Worm (Caenorhabditis elegans) whole organism, young adult: ENCODE data around the gene ZK822.10.
A peak's percentile ranks its signal among the peaks of the same experiment; 100 is the strongest.

Experiments
- C17E4.6 ChIP-seq: fragments of 200-800 bp; sonication (Bioruptor generic); IDR thresholded peaks from 2 replicates; pipeline ENCODE4 v1.3.6; 2022; ENCODE audit warnings: missing genetic modification reagents, missing genetic modification characterization, missing compliant biosample characterization
- D2030.7 ChIP-seq: fragments of 200-800 bp; sonication (Bioruptor generic); IDR thresholded peaks from 2 replicates; pipeline ENCODE4 v1.3.6; 2022; ENCODE audit warnings: missing genetic modification reagents, missing genetic modification characterization, missing compliant biosample characterization
- F10E7.11 ChIP-seq: sonication (generic microtip); optimal IDR thresholded peaks from 2 replicates; lab custom pipeline; 2017; ENCODE audit warnings: mild to moderate bottlenecking, missing genetic modification characterization, moderate library complexity, missing compliant biosample characterization
- F22D6.2 ChIP-seq: sonication (generic microtip); optimal IDR thresholded peaks from 2 replicates; lab custom pipeline; 2016; ENCODE audit warnings: mild to moderate bottlenecking, missing genetic modification characterization, missing compliant biosample characterization
- F23B12.7 ChIP-seq: sonication (generic microtip); optimal IDR thresholded peaks from 2 replicates; lab custom pipeline; 2017; ENCODE audit warnings: missing genetic modification characterization, mild to moderate bottlenecking, missing compliant biosample characterization, antibody characterized with exemption, moderate library complexity; ENCODE audit not compliant: insufficient read depth
- F33H1.4 ChIP-seq: fragments of 200-800 bp; sonication (Bioruptor generic); IDR thresholded peaks from 2 replicates; pipeline ENCODE4 v1.3.6; 2022; ENCODE audit warnings: missing genetic modification reagents, missing genetic modification characterization, missing compliant biosample characterization
- F39B2.1 ChIP-seq: fragments of 200-800 bp; sonication (Bioruptor generic); IDR thresholded peaks from 2 replicates; pipeline ENCODE4 v1.3.6; 2022; ENCODE audit warnings: missing genetic modification reagents, missing genetic modification characterization, missing compliant biosample characterization
- F49E8.2 ChIP-seq: sonication (generic microtip); optimal IDR thresholded peaks from 3 replicates; lab custom pipeline; 2017; ENCODE audit warnings: missing genetic modification characterization, mild to moderate bottlenecking, missing compliant biosample characterization, antibody characterized with exemption, moderate library complexity; ENCODE audit not compliant: insufficient read depth
- F57A8.1 ChIP-seq: fragments of 200-800 bp; sonication (Bioruptor generic); optimal IDR thresholded peaks from 2 replicates; lab custom pipeline; 2018; ENCODE audit warnings: mild to moderate bottlenecking, missing genetic modification characterization, moderate library complexity, missing compliant biosample characterization
- K12H6.12 ChIP-seq: fragments of 200-800 bp; sonication (Bioruptor generic); optimal IDR thresholded peaks from 2 replicates; lab custom pipeline; 2018; ENCODE audit warnings: mild to moderate bottlenecking, missing genetic modification characterization, missing compliant biosample characterization
- Y56A3A.18 ChIP-seq: fragments of 200-800 bp; sonication (Bioruptor generic); IDR thresholded peaks from 2 replicates; pipeline ENCODE4 v1.3.6; 2022; ENCODE audit warnings: missing genetic modification reagents, missing genetic modification characterization, missing compliant biosample characterization
- attf-6 ChIP-seq: fragments of 200-800 bp; sonication (Bioruptor generic); IDR thresholded peaks from 2 replicates; pipeline ENCODE4 v1.3.6; 2022; ENCODE audit warnings: missing genetic modification reagents, missing genetic modification characterization, missing compliant biosample characterization
- bed-2 ChIP-seq: fragments of 200-800 bp; sonication (Bioruptor generic); IDR thresholded peaks from 2 replicates; pipeline ENCODE4 v1.3.6; 2022; ENCODE audit warnings: missing genetic modification reagents, missing genetic modification characterization, missing compliant biosample characterization
- cebp-1 ChIP-seq, 2 experiments: fragments of 200-800 bp in 1 of 2; sonication (Bioruptor generic) in 1 of 2; sonication (generic microtip) in 1 of 2; IDR thresholded peaks in 1 of 2; optimal IDR thresholded peaks in 1 of 2; 2 replicates each; pipeline versions ENCODE4 v1.3.6 to Lab custom; 2017 to 2022; ENCODE audit warnings: missing compliant biosample characterization in 2 of 2, missing genetic modification characterization in 2 of 2, mild to moderate bottlenecking in 1 of 2, missing genetic modification reagents in 1 of 2, moderate library complexity in 1 of 2
- ceh-27 ChIP-seq: fragments of 200-800 bp; sonication (Bioruptor generic); optimal IDR thresholded peaks from 2 replicates; lab custom pipeline; 2018; ENCODE audit warnings: mild to moderate bottlenecking, missing genetic modification characterization, moderate library complexity, missing compliant biosample characterization
- ceh-91 ChIP-seq: fragments of 200-800 bp; sonication (Bioruptor generic); IDR thresholded peaks from 2 replicates; pipeline ENCODE4 v1.3.6; 2022; ENCODE audit warnings: missing genetic modification reagents, missing genetic modification characterization, missing compliant biosample characterization
- egrh-3 ChIP-seq: fragments of 200-800 bp; sonication (Bioruptor generic); IDR thresholded peaks from 2 replicates; pipeline ENCODE4 v1.3.6; 2022; ENCODE audit warnings: missing genetic modification reagents, missing genetic modification characterization, missing compliant biosample characterization
- fkh-3 ChIP-seq: sonication (generic microtip); optimal IDR thresholded peaks from 2 replicates; lab custom pipeline; 2016; ENCODE audit warnings: mild to moderate bottlenecking, missing genetic modification characterization, missing compliant biosample characterization
- him-1 ChIP-seq: sonication (generic microtip); optimal IDR thresholded peaks from 2 replicates; lab custom pipeline; 2016; ENCODE audit warnings: missing genotype, missing genetic modification reagents, missing genetic modification characterization, missing compliant biosample characterization
- hmg-1.2 ChIP-seq: fragments of 200-800 bp; sonication (Bioruptor generic); IDR thresholded peaks from 2 replicates; pipeline ENCODE4 v1.3.6; 2022; ENCODE audit warnings: missing genetic modification reagents, missing genetic modification characterization, missing compliant biosample characterization
- madf-10 ChIP-seq: sonication (generic microtip); optimal IDR thresholded peaks from 2 replicates; lab custom pipeline; 2016; ENCODE audit warnings: mild to moderate bottlenecking, missing genetic modification characterization, missing compliant biosample characterization
- mcd-1 ChIP-seq: fragments of 200-800 bp; sonication (Bioruptor generic); IDR thresholded peaks from 2 replicates; pipeline ENCODE4 v1.3.6; 2022; ENCODE audit warnings: missing genetic modification reagents, missing genetic modification characterization, missing compliant biosample characterization
- nhr-80 ChIP-seq: sonication (generic microtip); optimal IDR thresholded peaks from 2 replicates; lab custom pipeline; 2016; ENCODE audit warnings: missing genetic modification characterization, missing compliant biosample characterization
- rcor-1 ChIP-seq: fragments of 200-800 bp; sonication (Bioruptor generic); IDR thresholded peaks from 2 replicates; pipeline ENCODE4 v1.3.6; 2022; ENCODE audit warnings: missing genetic modification reagents, missing genetic modification characterization, missing compliant biosample characterization
- snpc-1.3 ChIP-seq: sonication (generic microtip); optimal IDR thresholded peaks from 2 replicates; lab custom pipeline; 2017; ENCODE audit warnings: missing genetic modification characterization, mild to moderate bottlenecking, missing compliant biosample characterization, antibody characterized with exemption, moderate library complexity, missing genotype, missing genetic modification reagents; ENCODE audit not compliant: insufficient read depth
- snpc-3.4 ChIP-seq: sonication (generic microtip); optimal IDR thresholded peaks from 2 replicates; lab custom pipeline; 2017; ENCODE audit warnings: missing genetic modification characterization, mild to moderate bottlenecking, missing compliant biosample characterization, antibody characterized with exemption, moderate library complexity, missing genotype, missing genetic modification reagents
- sptf-2 ChIP-seq: fragments of 200-800 bp; sonication (Bioruptor generic); optimal IDR thresholded peaks from 2 replicates; lab custom pipeline; 2018; ENCODE audit warnings: mild to moderate bottlenecking, missing genetic modification characterization, missing compliant biosample characterization
- unc-130 ChIP-seq: sonication (generic microtip); optimal IDR thresholded peaks from 2 replicates; lab custom pipeline; 2016; ENCODE audit warnings: missing genetic modification reagents, missing genetic modification characterization, missing compliant biosample characterization
- unc-62 ChIP-seq: fragments of 150-350 bp; optimal IDR thresholded peaks from 2 replicates; lab custom pipeline; 2014; ENCODE audit warnings: missing biosample characterization, missing genetic modification reagents, missing genetic modification characterization
- zfh-2 ChIP-seq: fragments of 200-800 bp; sonication (Bioruptor generic); conservative IDR thresholded peaks from 2 replicates; pipeline ENCODE4 v1.3.6; 2022; ENCODE audit warnings: missing genetic modification reagents, missing genetic modification characterization, missing compliant biosample characterization
- ztf-28 ChIP-seq: fragments of 200-800 bp; sonication (Bioruptor generic); IDR thresholded peaks from 2 replicates; pipeline ENCODE4 v1.3.6; 2022; ENCODE audit warnings: missing genetic modification reagents, missing genetic modification characterization, missing compliant biosample characterization
- ztf-3 ChIP-seq: fragments of 200-800 bp; sonication (Bioruptor generic); optimal IDR thresholded peaks from 2 replicates; lab custom pipeline; 2018; ENCODE audit warnings: mild to moderate bottlenecking, missing genetic modification characterization, missing compliant biosample characterization

ZK822.10 gene

ce11 chrIV:11916907-11917306, at the start of gene ZK822.10:
ZK822.10 (plus strand) TSS chrIV:11917137.
- peak; percentile 74 for TF ChIP-seq nhr-80
- TF ChIP-seq F49E8.2 (tag; lab: Kevin White, UChicago), result no peak
- TF ChIP-seq cebp-1 (GFP tag; IDR thresholded peaks at IDR 0.05; lab: Robert Waterston, UW), result no peak
- TF ChIP-seq cebp-1 (tag; optimal IDR thresholded peaks at IDR 0.05; lab: Kevin White, UChicago), result peak; percentile 6
- no peak for TF ChIP-seq attf-6 (GFP tag; lab: Robert Waterston, UW)
- TF ChIP-seq F39B2.1 (GFP tag; lab: Robert Waterston, UW), result no peak
- peak; percentile 48 for TF ChIP-seq unc-62 (GFP tag; lab: Kevin White, UChicago)

- TF ChIP-seq C17E4.6, result no peak
Observed at ce11 chrIV:11867652-11868232, 49.2 kb upstream of the ZK822.10 start.

ce11 chrIV:11868452-11868851, 48.5 kb upstream of the ZK822.10 start:
- TF ChIP-seq bed-2 (GFP tag; lab: Robert Waterston, UW) (no peak), ztf-3 (GFP tag; lab: Kevin White, UChicago) (no peak), egrh-3 (GFP tag; lab: Robert Waterston, UW) (no peak), sptf-2 (GFP tag; lab: Kevin White, UChicago) (no peak), rcor-1 (no peak), snpc-3.4 (tag; lab: Kevin White, UChicago) (no peak), F22D6.2 (tag; lab: Kevin White, UChicago) (no peak)

ce11 chrIV:11871083-11871482, 45.9 kb upstream of the ZK822.10 start:
- TF ChIP-seq ceh-27 (GFP tag; lab: Kevin White, UChicago) (peak; percentile 1), Y56A3A.18 (GFP tag; lab: Robert Waterston, UW) (no peak), madf-10 (tag; lab: Kevin White, UChicago) (peak; percentile 39), egrh-3 (GFP tag; lab: Robert Waterston, UW) (0 out of 2 replicates have a peak, but pooled peaks have one; percentile 10), him-1 (tag; lab: Kevin White, UChicago) (no peak), K12H6.12 (peak; percentile 9), unc-130 (GFP tag; lab: Kevin White, UChicago) (no peak), hmg-1.2 (GFP tag; lab: Robert Waterston, UW) (peak; percentile 37; the same call in 1 of the 2 replicates), ztf-28 (GFP tag; lab: Robert Waterston, UW) (no peak), F23B12.7 (tag; lab: Kevin White, UChicago) (no peak), zfh-2 (peak; percentile 65), mcd-1 (peak; percentile 31; the same call in 1 of the 2 replicates), snpc-1.3 (no peak)

ce11 chrIV:11871898-11872297, 45.0 kb upstream of the ZK822.10 start:
- TF ChIP-seq nhr-80 (no peak), F10E7.11 (tag; lab: Kevin White, UChicago) (no peak), D2030.7 (GFP tag; lab: Robert Waterston, UW) (no peak), ztf-28 (GFP tag; lab: Robert Waterston, UW) (no peak), F57A8.1 (GFP tag; lab: Kevin White, UChicago) (no peak), fkh-3 (no peak), ceh-91 (GFP tag; lab: Robert Waterston, UW) (no peak), bed-2 (GFP tag; lab: Robert Waterston, UW) (no peak), F22D6.2 (tag; lab: Kevin White, UChicago) (no peak), him-1 (tag; lab: Kevin White, UChicago) (no peak), F33H1.4 (no peak)
